Fruit fly (Drosophila melanogaster): ENCODE measurements around the gene mrn.

Gene mrn

DNA sequence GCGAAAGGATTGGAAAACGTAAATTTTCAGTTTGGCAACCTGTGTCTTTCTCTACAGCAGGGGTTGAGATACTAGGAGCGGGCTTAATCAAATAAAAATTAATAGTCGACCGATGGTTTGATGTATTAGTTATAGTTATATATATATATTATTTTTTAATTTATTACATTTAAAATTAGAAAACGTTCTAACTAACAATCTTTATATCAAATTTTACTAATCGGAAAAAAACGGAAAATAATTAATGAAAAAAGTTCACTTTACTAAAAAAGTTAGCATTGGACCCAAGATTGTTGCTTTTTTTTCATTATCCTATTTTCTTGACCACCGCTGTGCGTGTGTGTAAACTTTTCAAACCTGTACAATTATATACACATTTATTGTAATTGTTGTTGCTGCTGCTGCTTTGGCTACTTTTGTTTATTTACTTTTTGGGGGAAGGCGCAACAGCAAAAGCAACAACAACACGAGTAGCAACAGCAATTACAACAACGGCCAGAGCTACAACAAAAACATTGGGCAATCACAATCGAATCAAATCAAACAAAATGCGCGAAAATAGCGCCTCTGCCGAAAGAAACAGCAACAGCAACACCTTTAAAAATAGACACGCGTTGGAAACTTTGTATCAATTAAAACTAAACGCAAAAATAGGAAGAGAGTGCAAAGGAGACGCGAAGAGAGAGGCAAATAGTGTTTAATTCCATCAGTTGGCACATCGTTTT, 12.4 kb upstream of the mrn start (continued):
- peak; percentile 73 for TF ChIP-seq CG4360 (GFP tag; IDR thresholded peaks at IDR 0.05)
- TF ChIP-seq CG4282 (GFP tag; optimal IDR thresholded peaks at IDR 0.05), result no peak
- peak; percentile 7 for TF ChIP-seq exex (tag; optimal IDR thresholded peaks at IDR 0.05)
- TF ChIP-seq CG9817 (tag; optimal IDR thresholded peaks at IDR 0.05), result peak; percentile 19
- peak; percentile 22 for TF ChIP-seq CG12299 (tag; optimal IDR thresholded peaks at IDR 0.05)
- TF ChIP-seq CG12659 (GFP tag; optimal IDR thresholded peaks at IDR 0.05), result peak; percentile 59
- no peak for TF ChIP-seq MESR4 (GFP tag; optimal IDR thresholded peaks at IDR 0.05)
- TF ChIP-seq Hmr (GFP tag; optimal IDR thresholded peaks at IDR 0.05), result peak; percentile 50
- peak; percentile 74 for TF ChIP-seq CG18262 (tag; optimal IDR thresholded peaks at IDR 0.05)
- TF ChIP-seq Mes4 (GFP tag; optimal IDR thresholded peaks at IDR 0.05), result no peak
- TF ChIP-seq Hr3 (GFP tag; optimal IDR thresholded peaks at IDR 0.05), result peak; percentile 44
- peak; percentile 33 for TF ChIP-seq Deaf1 (tag; optimal IDR thresholded peaks at IDR 0.05)
- peak; percentile 48 for TF ChIP-seq HLH3B (GFP tag; IDR thresholded peaks at IDR 0.05)
- TF ChIP-seq CG2120 (GFP tag; optimal IDR thresholded peaks at IDR 0.05), result peak; percentile 25
- peak; percentile 23; the same call in 1 of the 2 replicates for TF ChIP-seq CG10366 (GFP tag; IDR thresholded peaks at IDR 0.05)
- TF ChIP-seq lola (GFP tag; optimal IDR thresholded peaks at IDR 0.05), result peak in 1 of 3 experiments; percentile 29
- TF ChIP-seq phol (tag; optimal IDR thresholded peaks at IDR 0.05), result peak; percentile 60
- TF ChIP-seq Abd-B (GFP tag; optimal IDR thresholded peaks at IDR 0.05), result peak; percentile 42
- TF ChIP-seq CG6813 (GFP tag; optimal IDR thresholded peaks at IDR 0.05), result peak; percentile 40
- peak; percentile 70 for TF ChIP-seq lab (GFP tag; optimal IDR thresholded peaks at IDR 0.05)
- 0 out of 2 replicates have a peak, but pooled peaks have one; percentile 6 for TF ChIP-seq onecut (GFP tag; IDR thresholded peaks at IDR 0.05)
- TF ChIP-seq nau (GFP tag; optimal IDR thresholded peaks at IDR 0.05), result no peak
- peak; percentile 72 for TF ChIP-seq CG12391 (tag; optimal IDR thresholded peaks at IDR 0.05)
- peak; percentile 39 for TF ChIP-seq CG6765 (GFP tag; optimal IDR thresholded peaks at IDR 0.05)
- no peak for TF ChIP-seq btn (GFP tag; optimal IDR thresholded peaks at IDR 0.05)
- TF ChIP-seq Vsx1 (GFP tag; optimal IDR thresholded peaks at IDR 0.05), result peak; percentile 34
- TF ChIP-seq Med (GFP tag), result peak; percentile 84
- TF ChIP-seq lbe (GFP tag; optimal IDR thresholded peaks at IDR 0.05), result no peak
- TF ChIP-seq CG15696 (tag; optimal IDR thresholded peaks at IDR 0.05), result peak; percentile 26
- peak; percentile 46 for TF ChIP-seq CG13775 (GFP tag; optimal IDR thresholded peaks at IDR 0.05)
- TF ChIP-seq Side (GFP tag; optimal IDR thresholded peaks at IDR 0.05), result no peak
- peak; percentile 76 for TF ChIP-seq CoRest (tag; optimal IDR thresholded peaks at IDR 0.05)
- no peak for TF ChIP-seq sna (GFP tag; IDR thresholded peaks at IDR 0.05; ENCODE audit: partially characterized antibody)
- peak; percentile 62 for TF ChIP-seq odd (GFP tag; optimal IDR thresholded peaks at IDR 0.05)
- TF ChIP-seq CG15269 (tag; optimal IDR thresholded peaks at IDR 0.05), result peak; percentile 79
- peak; percentile 6 for TF ChIP-seq zfh2 (GFP tag; optimal IDR thresholded peaks at IDR 0.05)
- peak; percentile 24 for TF ChIP-seq nerfin-1 (tag; optimal IDR thresholded peaks at IDR 0.05)
- no peak for TF ChIP-seq CG8089 (GFP tag; optimal IDR thresholded peaks at IDR 0.05)
- TF ChIP-seq CG6654 (GFP tag; optimal IDR thresholded peaks at IDR 0.05), result peak; percentile 3
- peak; percentile 58 for TF ChIP-seq row (GFP tag; IDR thresholded peaks at IDR 0.05)
- TF ChIP-seq CG14050 (GFP tag; IDR thresholded peaks at IDR 0.05), result peak; percentile 23; the same call in 1 of the 3 replicates
- peak; percentile 54 for TF ChIP-seq BtbVII (GFP tag; optimal IDR thresholded peaks at IDR 0.05)
- TF ChIP-seq CG17328 (GFP tag; IDR thresholded peaks at IDR 0.05), result peak; percentile 38; the same call in 1 of the 2 replicates
- peak; percentile 17 for TF ChIP-seq tin (GFP tag; optimal IDR thresholded peaks at IDR 0.05)
- no peak for TF ChIP-seq CG1832 (GFP tag; optimal IDR thresholded peaks at IDR 0.05)
- TF ChIP-seq az2 (GFP tag; optimal IDR thresholded peaks at IDR 0.05), result peak; percentile 24
- TF ChIP-seq CG4820 (GFP tag; optimal IDR thresholded peaks at IDR 0.05), result peak; percentile 2
- TF ChIP-seq CG17385 (GFP tag; optimal IDR thresholded peaks at IDR 0.05), result peak; percentile 52

All from whole organism, embryonic.